Worm (Caenorhabditis elegans): Measurements from ENCODE around the gene spdl-1.
A peak's percentile ranks its signal among the peaks of the same experiment; 100 is the strongest.

ce11 chrII:7809358-7809914 is 28.1 kb downstream of the spdl-1 start:
- TF ChIP-seq tbx-37 (GFP tag; conservative IDR thresholded peaks at IDR 0.05) = no peak
- TF ChIP-seq pes-1 (GFP tag; IDR thresholded peaks at IDR 0.05) = no peak
- peak; percentile 3 for TF ChIP-seq tra-4 (tag; optimal IDR thresholded peaks at IDR 0.05)
- no peak for TF ChIP-seq ama-1 (optimal IDR thresholded peaks at IDR 0.05)
- TF ChIP-seq ets-7 (tag; optimal IDR thresholded peaks at IDR 0.05) = no peak
- TF ChIP-seq flt-1 (GFP tag; IDR thresholded peaks at IDR 0.05) = no peak

Measured in whole organism, early embryonic.